Worm (Caenorhabditis elegans): Measurements from ENCODE around the gene smrc-1.

- no peak for TF ChIP-seq him-1 (tag; optimal IDR thresholded peaks at IDR 0.05)
- no peak for TF ChIP-seq dao-5 (tag; optimal IDR thresholded peaks at IDR 0.05)
- no peak for TF ChIP-seq W03F9.2 (tag; optimal IDR thresholded peaks at IDR 0.05)
Measured at ce11 chrIII:6406829-6407228, 16.1 kb downstream of the smrc-1 start, which contains the start of gene let-756.
